Worm (Caenorhabditis elegans): ENCODE results near the gene F59F5.5.

F59F5.5 gene

DNA sequence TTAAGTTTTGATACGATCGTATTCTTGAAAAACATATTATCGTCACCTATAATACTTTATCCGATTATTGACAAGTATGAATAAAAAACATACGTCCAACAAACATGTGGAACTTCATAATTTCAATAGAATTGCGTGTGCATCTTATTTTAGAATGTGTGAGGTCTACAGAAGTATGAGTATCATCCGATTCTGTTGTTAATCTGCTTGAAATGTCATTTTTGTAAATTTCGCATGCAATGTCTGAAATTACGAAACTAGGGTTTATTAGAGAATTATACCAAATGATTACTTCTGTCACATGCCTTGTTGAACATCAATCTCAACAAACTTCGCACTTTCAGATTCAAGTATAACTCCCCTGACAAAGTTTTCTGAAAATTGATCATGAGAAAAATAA, 4.0 kb upstream of the F59F5.5 start:
- no peak for TF ChIP-seq sem-4 (tag; optimal IDR thresholded peaks at IDR 0.05)
- TF ChIP-seq elt-1 (tag; optimal IDR thresholded peaks at IDR 0.05): no peak
- no peak for TF ChIP-seq alr-1 (tag; optimal IDR thresholded peaks at IDR 0.05)
- no peak for TF ChIP-seq mab-5 (tag; optimal IDR thresholded peaks at IDR 0.05)
- TF ChIP-seq lin-11 (tag; optimal IDR thresholded peaks at IDR 0.05): no peak
- TF ChIP-seq lsy-2 (tag; optimal IDR thresholded peaks at IDR 0.05): no peak
- TF ChIP-seq lin-39 (tag; optimal IDR thresholded peaks at IDR 0.05): no peak
- no peak for TF ChIP-seq unc-55 (GFP tag; optimal IDR thresholded peaks at IDR 0.05)
- TF ChIP-seq sma-3 (GFP tag; optimal IDR thresholded peaks at IDR 0.05): no peak
- no peak for TF ChIP-seq ztf-4 (tag; optimal IDR thresholded peaks at IDR 0.05)
- no peak for TF ChIP-seq Y55F3AM.14 (GFP tag; optimal IDR thresholded peaks at IDR 0.05)
- TF ChIP-seq ceh-16 (tag; optimal IDR thresholded peaks at IDR 0.05): no peak
- TF ChIP-seq crh-2 (tag; optimal IDR thresholded peaks at IDR 0.05): no peak
- TF ChIP-seq peb-1 (tag; optimal IDR thresholded peaks at IDR 0.05): no peak
- TF ChIP-seq nhr-237 (tag; optimal IDR thresholded peaks at IDR 0.05): no peak
- TF ChIP-seq F13H6.1 (tag; optimal IDR thresholded peaks at IDR 0.05): no peak

DNA sequence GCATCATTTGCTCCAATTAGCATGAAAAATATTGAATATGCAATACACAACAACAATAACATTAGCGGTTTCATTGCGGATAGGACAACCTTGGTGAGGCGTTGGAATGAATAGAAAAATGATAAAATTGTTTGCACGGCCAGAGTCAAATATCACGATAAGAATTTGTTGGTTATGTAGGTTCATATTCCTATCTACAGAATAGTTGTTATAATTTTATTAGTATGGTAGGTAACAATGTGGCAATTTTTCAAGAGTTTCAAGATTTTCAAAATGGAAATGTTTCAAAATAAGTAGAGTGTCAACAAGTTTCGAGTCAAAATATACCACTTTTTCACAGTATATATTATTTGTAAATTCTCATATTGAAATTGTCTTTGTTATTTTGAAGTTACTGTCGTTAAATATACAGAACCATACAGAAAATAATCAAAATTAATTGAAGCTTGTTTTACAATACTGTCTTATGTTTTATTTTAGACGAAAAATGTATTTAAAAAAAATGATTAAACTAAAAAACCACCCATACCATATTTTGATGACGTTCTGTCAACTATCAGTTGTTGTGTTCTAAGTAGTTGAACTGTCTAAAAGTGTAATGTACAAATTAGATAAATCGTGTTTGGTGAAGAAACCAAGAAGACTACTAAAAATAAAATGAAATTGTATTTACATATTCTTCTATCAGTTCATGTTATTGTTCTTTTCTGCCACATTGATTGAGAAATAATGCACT, 3.3 kb upstream of the F59F5.5 start, which contains the start of the genes F59F5.3 and F59F5.4:
F59F5.3 (minus strand) TSS at position 101 of the 736 bp plus-strand sequence.
F59F5.4 (plus strand) TSS at position 686 of the 736 bp plus-strand sequence.
- no peak for TF ChIP-seq nhr-12 (tag; optimal IDR thresholded peaks at IDR 0.05)
- no peak for TF ChIP-seq crh-2 (tag; optimal IDR thresholded peaks at IDR 0.05)
- peak; percentile 24 for TF ChIP-seq fos-1 (tag; optimal IDR thresholded peaks at IDR 0.05)

DNA sequence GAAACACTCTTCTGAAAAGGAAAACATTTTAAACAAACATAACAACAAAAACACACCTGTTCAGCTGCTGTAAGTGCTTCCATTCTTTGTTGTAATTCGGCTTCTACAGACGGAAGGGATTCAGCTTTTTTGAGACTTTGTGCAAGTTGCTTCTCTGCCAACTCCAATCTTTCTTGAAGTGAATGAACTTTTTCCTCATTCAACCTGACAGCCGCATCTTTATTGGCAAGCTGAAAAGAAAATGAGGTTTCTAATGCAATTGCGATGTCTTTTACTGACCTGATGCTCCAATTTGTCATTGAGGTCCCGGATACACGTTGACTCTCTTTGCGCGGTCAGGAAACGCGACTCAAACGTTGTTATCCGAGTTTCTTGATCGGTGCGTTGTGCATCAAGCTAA, 7.2 kb downstream of the F59F5.5 start:
- TF ChIP-seq unc-62 (GFP tag; optimal IDR thresholded peaks at IDR 0.05) (no peak), ztf-11 (tag; optimal IDR thresholded peaks at IDR 0.05) (no peak), mbf-1 (tag; optimal IDR thresholded peaks at IDR 0.05) (no peak), lin-11 (tag; optimal IDR thresholded peaks at IDR 0.05) (no peak), nhr-237 (tag; optimal IDR thresholded peaks at IDR 0.05) (no peak), nhr-12 (tag; optimal IDR thresholded peaks at IDR 0.05) (no peak), mab-5 (tag; optimal IDR thresholded peaks at IDR 0.05) (no peak), peb-1 (tag; optimal IDR thresholded peaks at IDR 0.05) (no peak), elt-1 (tag; optimal IDR thresholded peaks at IDR 0.05) (no peak), ama-1 (optimal IDR thresholded peaks at IDR 0.05) (no peak), ceh-82 (tag; optimal IDR thresholded peaks at IDR 0.05) (no peak), nhr-11 (tag; optimal IDR thresholded peaks at IDR 0.05) (no peak), nhr-10 (tag; optimal IDR thresholded peaks at IDR 0.05) (no peak), gmeb-1 (tag; optimal IDR thresholded peaks at IDR 0.05) (no peak), dmd-4 (tag; optimal IDR thresholded peaks at IDR 0.05) (no peak), unc-55 (GFP tag; optimal IDR thresholded peaks at IDR 0.05) (no peak), snpc-4 (tag; optimal IDR thresholded peaks at IDR 0.05) (no peak)

DNA sequence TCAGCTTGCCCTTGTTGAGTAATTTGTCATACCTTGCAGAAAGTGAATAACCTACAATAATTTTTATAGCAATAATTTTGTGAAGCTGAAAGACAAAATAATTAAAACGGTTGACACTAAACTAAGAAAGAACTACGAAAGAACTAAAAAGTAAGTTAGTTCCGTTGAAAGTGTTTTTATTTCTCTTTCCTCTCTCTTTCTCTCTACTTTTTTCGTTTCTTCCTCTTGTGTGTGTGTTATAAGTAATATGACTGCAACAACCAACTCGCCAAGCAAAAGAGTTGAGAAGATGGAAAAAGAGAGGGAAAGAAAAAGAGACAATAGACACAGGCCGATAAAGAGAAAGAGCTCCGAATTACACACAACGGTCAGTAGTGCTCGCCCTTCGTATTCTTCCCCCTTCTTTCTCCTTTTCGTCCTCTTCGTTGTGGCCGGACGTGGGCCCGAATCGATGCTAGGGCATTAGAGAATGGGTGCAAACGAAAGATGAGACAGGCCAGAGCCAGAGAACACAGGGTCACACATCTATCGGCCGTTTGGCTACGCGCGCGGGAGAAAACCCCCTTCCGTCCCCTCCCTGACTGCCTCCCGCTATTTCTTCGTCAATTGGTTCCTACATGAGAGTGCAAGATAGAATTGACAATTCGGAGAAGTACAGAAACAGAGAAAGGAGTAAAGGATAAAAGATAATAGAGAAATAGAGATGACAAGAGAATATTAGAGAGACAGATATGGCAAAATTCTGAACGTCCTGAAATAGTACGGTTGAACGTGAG, 9.6 kb downstream of the F59F5.5 start, which contains the start of gene syd-2:
syd-2 (minus strand) TSS at position 51 of the 776 bp plus-strand sequence.
- no peak for TF ChIP-seq unc-39 (tag; optimal IDR thresholded peaks at IDR 0.05)
- peak; percentile 74 for TF ChIP-seq crh-2 (tag; optimal IDR thresholded peaks at IDR 0.05)
- peak; percentile 98 for TF ChIP-seq alr-1 (tag; optimal IDR thresholded peaks at IDR 0.05)
- TF ChIP-seq nhr-12 (tag; optimal IDR thresholded peaks at IDR 0.05): no peak
- peak; percentile 44 for TF ChIP-seq unc-55 (GFP tag; optimal IDR thresholded peaks at IDR 0.05)
- TF ChIP-seq ceh-82 (tag; optimal IDR thresholded peaks at IDR 0.05): peak; percentile 8
- no peak for TF ChIP-seq mbf-1 (tag; optimal IDR thresholded peaks at IDR 0.05)
- peak; percentile 81 for TF ChIP-seq lin-39 (tag; optimal IDR thresholded peaks at IDR 0.05)
- TF ChIP-seq snpc-4 (tag; optimal IDR thresholded peaks at IDR 0.05): peak; percentile 51
- peak; percentile 22 for TF ChIP-seq blmp-1 (tag; optimal IDR thresholded peaks at IDR 0.05; ENCODE audit: insufficient read depth)
- peak; percentile 76 for TF ChIP-seq Y55F3AM.14 (GFP tag; optimal IDR thresholded peaks at IDR 0.05)
- TF ChIP-seq nhr-6 (tag; optimal IDR thresholded peaks at IDR 0.05): peak; percentile 18
- TF ChIP-seq sma-9 (GFP tag; optimal IDR thresholded peaks at IDR 0.05): peak; percentile 54
- TF ChIP-seq sma-9 (tag; optimal IDR thresholded peaks at IDR 0.05): no peak
- TF ChIP-seq lin-11 (tag; optimal IDR thresholded peaks at IDR 0.05): peak; percentile 67
- peak; percentile 65 for TF ChIP-seq egl-27 (tag; optimal IDR thresholded peaks at IDR 0.05)
- TF ChIP-seq skn-1 (tag; optimal IDR thresholded peaks at IDR 0.05): no peak
- TF ChIP-seq gmeb-1 (tag; optimal IDR thresholded peaks at IDR 0.05): no peak
- TF ChIP-seq sem-4 (tag; optimal IDR thresholded peaks at IDR 0.05): peak; percentile 89
- no peak for TF ChIP-seq ztf-11 (tag; optimal IDR thresholded peaks at IDR 0.05)
- TF ChIP-seq fos-1 (tag; optimal IDR thresholded peaks at IDR 0.05): peak; percentile 65
- peak; percentile 56 to 69 for TF ChIP-seq lsy-2 (tag; optimal IDR thresholded peaks at IDR 0.05)
- TF ChIP-seq unc-62 (GFP tag; optimal IDR thresholded peaks at IDR 0.05): no peak
- TF ChIP-seq elt-3 (tag; optimal IDR thresholded peaks at IDR 0.05): no peak
- TF ChIP-seq ceh-16 (tag; optimal IDR thresholded peaks at IDR 0.05): peak; percentile 54
- TF ChIP-seq peb-1 (tag; optimal IDR thresholded peaks at IDR 0.05): no peak
- TF ChIP-seq dmd-4 (tag; optimal IDR thresholded peaks at IDR 0.05): no peak
- TF ChIP-seq aly-2 (tag; optimal IDR thresholded peaks at IDR 0.05): no peak
- no peak for TF ChIP-seq ztf-1 (GFP tag; conservative IDR thresholded peaks at IDR 0.05)
- TF ChIP-seq nhr-25 (tag; optimal IDR thresholded peaks at IDR 0.05): no peak
- TF ChIP-seq F13H6.1 (tag; optimal IDR thresholded peaks at IDR 0.05): peak; percentile 96
- TF ChIP-seq zag-1 (tag; optimal IDR thresholded peaks at IDR 0.05): peak; percentile 83
- no peak for TF ChIP-seq elt-1 (tag; optimal IDR thresholded peaks at IDR 0.05)
- TF ChIP-seq ama-1 (optimal IDR thresholded peaks at IDR 0.05): no peak
- no peak for TF ChIP-seq nhr-237 (tag; optimal IDR thresholded peaks at IDR 0.05)
- peak; percentile 40 to 75 for TF ChIP-seq mdl-1 (tag; optimal IDR thresholded peaks at IDR 0.05)
